Fruit fly (Drosophila melanogaster) whole organism: ENCODE data around the gene mIF2.

Experiments used
- Dll ChIP-seq: fragments of >200 bp; optimal IDR thresholded peaks from 2 replicates; lab custom pipeline; 2017
- EcR ChIP-seq, 2 experiments: fragments of >200 bp; optimal IDR thresholded peaks; 2 replicates each; lab custom pipeline; 2017; ENCODE audit warnings: missing biosample characterization in 2 of 2, missing genetic modification characterization in 2 of 2, missing genetic modification reagents in 2 of 2
- psq ChIP-seq: fragments of >200 bp; optimal IDR thresholded peaks from 2 replicates; lab custom pipeline; 2017
- usp ChIP-seq: fragments of >200 bp; optimal IDR thresholded peaks from 2 replicates; lab custom pipeline; 2017; ENCODE audit warnings: missing biosample characterization, missing genetic modification characterization, mixed read lengths

dm6 chr3R:28555324-28555723 lies 10.7 kb upstream of the mIF2 start:
- TF ChIP-seq Dll (lab: Kevin White, UChicago), result no peak
- no peak for TF ChIP-seq psq (lab: Kevin White, UChicago)
- no peak for TF ChIP-seq EcR (GFP tag; optimal IDR thresholded peaks at IDR 0.05; lab: Kevin White, UChicago)
- no peak for TF ChIP-seq usp (GFP tag; lab: Kevin White, UChicago)
